Worm (Caenorhabditis elegans): ENCODE measurements around the gene C27B7.7.

C27B7.7 gene

ce11 chrIV:8927093-8927492 lies 20.2 kb downstream of the C27B7.7 start (continued):
- TF ChIP-seq Y56A3A.18 (GFP tag; IDR thresholded peaks at IDR 0.05) (peak; percentile 85), bed-1 (GFP tag; IDR thresholded peaks at IDR 0.05) (0 out of 2 replicates have a peak, but pooled peaks have one; percentile 65), F52B5.7 (tag; optimal IDR thresholded peaks at IDR 0.05) (peak; percentile 92), hrde-1 (tag; optimal IDR thresholded peaks at IDR 0.05; ENCODE audit: borderline replicate concordance) (peak; percentile 86), hsf-1 (GFP tag; IDR thresholded peaks at IDR 0.05) (peak; percentile 69), attf-3 (GFP tag; conservative IDR thresholded peaks at IDR 0.05) (peak; percentile 87), C06A6.2 (GFP tag; conservative IDR thresholded peaks at IDR 0.05) (peak; percentile 73; the same call in 1 of the 2 replicates), snpc-1.1 (tag; optimal IDR thresholded peaks at IDR 0.05; ENCODE audit: insufficient read depth) (peak; percentile 56), hmg-20 (GFP tag; IDR thresholded peaks at IDR 0.05) (peak; percentile 70), him-1 (tag; optimal IDR thresholded peaks at IDR 0.05) (peak; percentile 68), Y53F4B.3 (GFP tag; IDR thresholded peaks at IDR 0.05) (0 out of 2 replicates have a peak, but pooled peaks have one; percentile 15), egl-44 (GFP tag; IDR thresholded peaks at IDR 0.05) (peak; percentile 94), K11D2.4 (GFP tag; IDR thresholded peaks at IDR 0.05) (no peak), ztf-22 (GFP tag; optimal IDR thresholded peaks at IDR 0.05) (peak; percentile 68), hlh-12 (tag; optimal IDR thresholded peaks at IDR 0.05) (no peak), C17E4.6 (GFP tag; IDR thresholded peaks at IDR 0.05) (peak; percentile 60), egl-18 (GFP tag; IDR thresholded peaks at IDR 0.05) (no peak), die-1 (tag; optimal IDR thresholded peaks at IDR 0.05) (peak; percentile 96), ztf-18 (tag; optimal IDR thresholded peaks at IDR 0.05) (peak; percentile 89), dpff-1 (tag; optimal IDR thresholded peaks at IDR 0.05) (peak; percentile 85), ztf-26 (tag; optimal IDR thresholded peaks at IDR 0.05) (peak; percentile 78), tbx-9 (tag; optimal IDR thresholded peaks at IDR 0.05; ENCODE audit: borderline replicate concordance) (peak; percentile 89), Y53G8AR.9 (GFP tag; conservative IDR thresholded peaks at IDR 0.05) (peak; percentile 76), F57A8.1 (GFP tag; optimal IDR thresholded peaks at IDR 0.05) (peak; percentile 70), rpc-1 (optimal IDR thresholded peaks at IDR 0.05) (peak; percentile 94), rpc-1 (tag; optimal IDR thresholded peaks at IDR 0.05) (peak; percentile 91), F33H1.4 (GFP tag; IDR thresholded peaks at IDR 0.05) (peak; percentile 38), Y67H2A.10 (GFP tag; conservative IDR thresholded peaks at IDR 0.05) (0 out of 2 replicates have a peak, but pooled peaks have one; percentile 51), rec-8 (tag; optimal IDR thresholded peaks at IDR 0.05) (peak; percentile 90 to 94), aptf-2 (GFP tag; conservative IDR thresholded peaks at IDR 0.05) (no peak), ceh-27 (GFP tag; optimal IDR thresholded peaks at IDR 0.05) (peak; percentile 84), T07F8.4 (tag; optimal IDR thresholded peaks at IDR 0.05) (peak; percentile 91), bed-2 (GFP tag; IDR thresholded peaks at IDR 0.05) (no peak), F57C9.4 (tag; optimal IDR thresholded peaks at IDR 0.05) (peak; percentile 87), mes-4 (tag; optimal IDR thresholded peaks at IDR 0.05) (peak; percentile 59), repo-1 (tag; optimal IDR thresholded peaks at IDR 0.05) (peak; percentile 94), snpc-4 (GFP tag; optimal IDR thresholded peaks at IDR 0.05) (peak; percentile 65), snpc-4 (tag; optimal IDR thresholded peaks at IDR 0.05) (peak; percentile 31 to 84 (median 81)), ekl-4 (GFP tag; IDR thresholded peaks at IDR 0.05) (peak; percentile 89), snpc-3.4 (tag; optimal IDR thresholded peaks at IDR 0.05) (peak; percentile 89), nhr-120 (GFP tag; IDR thresholded peaks at IDR 0.05) (peak; percentile 89; the same call in 1 of the 2 replicates), F39B2.1 (GFP tag; IDR thresholded peaks at IDR 0.05) (no peak), sptf-2 (GFP tag; optimal IDR thresholded peaks at IDR 0.05) (peak; percentile 95), F23B12.7 (tag; optimal IDR thresholded peaks at IDR 0.05; ENCODE audit: insufficient read depth) (peak; percentile 92), akir-1 (GFP tag; optimal IDR thresholded peaks at IDR 0.05) (peak; percentile 32), nhr-179 (tag; optimal IDR thresholded peaks at IDR 0.05) (peak; percentile 78), hmg-1.2 (GFP tag; IDR thresholded peaks at IDR 0.05) (peak; percentile 78), T26A5.8 (tag; optimal IDR thresholded peaks at IDR 0.05) (peak; percentile 86)
